Fruit fly (Drosophila melanogaster): Measurements from ENCODE around the gene CG14419.

DNA sequence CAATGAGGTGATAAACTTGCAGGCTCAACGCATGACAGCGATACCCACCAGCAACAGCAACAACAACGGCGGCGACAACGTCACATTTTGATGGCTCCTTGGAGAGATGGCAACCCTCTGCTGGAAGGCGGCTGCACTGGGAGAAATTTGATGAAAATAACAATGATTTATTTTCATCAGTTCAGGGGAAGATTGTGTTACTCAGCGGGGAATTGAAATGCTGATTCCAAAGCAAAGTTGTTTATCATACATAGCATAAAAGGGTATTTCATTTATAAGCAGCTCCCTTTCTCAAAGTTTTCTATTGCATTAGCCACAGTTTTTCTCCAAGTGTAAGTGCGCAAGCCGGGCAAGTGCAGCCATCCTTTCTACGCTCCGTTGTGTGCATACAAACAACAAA, 5.1 kb downstream of the CG14419 start:
- TF ChIP-seq pdm3 (GFP tag; optimal IDR thresholded peaks at IDR 0.05) (peak; percentile 45), CG8632 (GFP tag; optimal IDR thresholded peaks at IDR 0.05) (no peak), svp (GFP tag) (peak; percentile 54), salr (GFP tag; optimal IDR thresholded peaks at IDR 0.05) (no peak), vri (GFP tag; optimal IDR thresholded peaks at IDR 0.05) (no peak), CG8319 (GFP tag; optimal IDR thresholded peaks at IDR 0.05) (no peak), dsx (GFP tag; optimal IDR thresholded peaks at IDR 0.05; ENCODE audit: poor library complexity, severe bottlenecking) (peak; percentile 24), net (GFP tag; optimal IDR thresholded peaks at IDR 0.05) (no peak), CG8119 (GFP tag; IDR thresholded peaks at IDR 0.05) (peak; percentile 44; the same call in 1 of the 3 replicates), ss (GFP tag; optimal IDR thresholded peaks at IDR 0.05) (peak; percentile 17 to 28), CG3032 (tag; optimal IDR thresholded peaks at IDR 0.05) (no peak), CG9139 (GFP tag; optimal IDR thresholded peaks at IDR 0.05) (no peak), CG31627 (GFP tag; optimal IDR thresholded peaks at IDR 0.05) (peak; percentile 20), CG6854 (GFP tag; optimal IDR thresholded peaks at IDR 0.05) (no peak)
